Worm (Caenorhabditis elegans): ENCODE results near the gene F41B4.3.

DNA sequence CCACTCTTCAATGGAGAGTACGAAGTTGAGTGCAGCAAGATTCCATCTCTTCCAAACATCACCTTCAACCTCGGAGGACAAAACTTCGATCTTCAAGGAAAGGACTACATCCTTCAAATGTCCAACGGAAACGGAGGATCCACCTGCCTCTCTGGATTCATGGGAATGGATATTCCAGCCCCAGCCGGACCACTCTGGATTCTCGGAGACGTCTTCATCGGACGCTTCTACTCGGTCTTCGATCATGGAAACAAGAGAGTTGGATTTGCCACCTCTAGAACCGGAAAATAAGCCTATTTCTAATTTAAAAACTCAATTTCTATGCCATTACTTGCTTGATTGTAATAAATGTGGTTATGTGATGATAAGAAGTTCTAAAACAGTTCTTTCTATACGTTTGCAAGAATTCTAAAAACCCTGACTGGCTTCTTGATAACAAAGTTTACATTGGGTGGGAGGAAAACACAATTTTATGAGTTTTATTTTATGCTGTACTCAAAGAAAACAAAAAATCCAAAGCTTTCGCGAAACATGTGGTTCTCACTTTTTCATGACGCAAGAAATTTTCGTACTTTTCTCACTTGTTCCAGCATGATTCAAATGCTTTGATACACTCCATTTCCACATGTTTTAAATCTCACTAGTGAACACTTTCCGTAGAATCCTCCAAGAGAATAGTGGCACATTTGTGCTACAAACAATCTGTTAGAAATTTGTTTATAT is 43.5 kb downstream of the F41B4.3 start:
- no peak for TF ChIP-seq hmg-11 (tag; optimal IDR thresholded peaks at IDR 0.05)
- TF ChIP-seq jun-1 (tag; optimal IDR thresholded peaks at IDR 0.05): peak; percentile 24

Data from whole organism, L3 larva.